Worm (Caenorhabditis elegans): ENCODE data around the gene wrn-1.

DNA sequence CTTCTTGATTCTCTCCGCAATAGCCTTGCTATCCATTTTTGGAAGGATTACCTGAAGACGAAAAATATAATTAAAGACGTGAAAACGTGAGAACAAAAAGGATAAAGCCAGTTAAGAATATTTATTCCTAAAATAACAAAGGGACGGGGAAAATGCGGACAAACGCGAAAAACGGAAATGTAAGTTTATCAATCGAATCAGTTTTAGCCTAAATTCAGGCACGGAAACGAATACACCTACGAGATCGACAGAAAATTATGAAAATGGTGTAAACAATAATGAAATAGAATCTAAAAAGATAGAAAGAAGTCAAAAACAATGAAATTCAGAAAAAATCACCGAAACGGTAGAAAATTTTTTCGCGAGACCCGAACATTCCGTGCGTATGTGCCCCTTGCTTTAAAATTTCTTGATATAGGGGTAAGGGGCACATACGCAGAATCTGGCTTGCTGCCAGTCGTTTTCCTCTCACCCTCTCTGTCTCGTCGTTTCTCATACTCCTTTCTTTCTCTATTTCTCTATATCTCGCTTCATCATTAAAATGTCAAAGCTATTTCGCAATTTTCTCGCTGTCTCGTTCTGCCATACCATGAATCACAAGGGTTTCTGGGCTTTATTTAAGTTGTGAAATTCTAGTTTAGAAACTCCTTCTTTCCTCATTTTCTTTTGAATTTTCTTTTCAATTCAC, 34.0 kb downstream of the wrn-1 start, which contains the start of gene icd-1:
- TF ChIP-seq nhr-10 (tag; optimal IDR thresholded peaks at IDR 0.05): peak; percentile 73
- TF ChIP-seq nhr-25 (tag; optimal IDR thresholded peaks at IDR 0.05): peak; percentile 98
- peak; percentile 81 for TF ChIP-seq blmp-1 (tag; optimal IDR thresholded peaks at IDR 0.05; ENCODE audit: insufficient read depth)
- TF ChIP-seq sma-9 (GFP tag; optimal IDR thresholded peaks at IDR 0.05): peak; percentile 96
- no peak for TF ChIP-seq sma-9 (tag; optimal IDR thresholded peaks at IDR 0.05)
- TF ChIP-seq ama-1 (optimal IDR thresholded peaks at IDR 0.05): peak; percentile 24
- TF ChIP-seq R02D3.7 (tag; optimal IDR thresholded peaks at IDR 0.05): peak; percentile 38

Data from whole organism, L2 larva.